Fruit fly (Drosophila melanogaster): ENCODE data around the gene Xport-A.

The Xport-A gene

dm6 chr3R:19902926-19903739 lies 12.1 kb downstream of the Xport-A start, which contains the start of gene ClpX (continued):
- TF ChIP-seq az2 (GFP tag; optimal IDR thresholded peaks at IDR 0.05) (no peak), CG11247 (GFP tag; IDR thresholded peaks at IDR 0.05) (no peak), Fer3 (tag; optimal IDR thresholded peaks at IDR 0.05) (no peak), salm (tag; optimal IDR thresholded peaks at IDR 0.05) (no peak), Hr51 (GFP tag; optimal IDR thresholded peaks at IDR 0.05) (peak in 1 of 2 experiments; percentile 27), pum (GFP tag; optimal IDR thresholded peaks at IDR 0.05) (no peak), CG10321 (GFP tag; IDR thresholded peaks at IDR 0.05) (no peak), mirr (GFP tag; optimal IDR thresholded peaks at IDR 0.05) (no peak), Mes4 (GFP tag; optimal IDR thresholded peaks at IDR 0.05) (no peak), gfzf (GFP tag; optimal IDR thresholded peaks at IDR 0.05) (peak; percentile 42), vvl (GFP tag; IDR thresholded peaks at IDR 0.05) (0 out of 2 replicates have a peak, but pooled peaks have one; percentile 26), CG7271 (tag; optimal IDR thresholded peaks at IDR 0.05) (no peak), CG12155 (GFP tag; optimal IDR thresholded peaks at IDR 0.05) (peak; percentile 100), wdn (GFP tag; IDR thresholded peaks at IDR 0.05) (no peak), CG13624 (GFP tag; optimal IDR thresholded peaks at IDR 0.05) (peak; percentile 55), CG31388 (GFP tag; optimal IDR thresholded peaks at IDR 0.05) (no peak), corto (GFP tag; optimal IDR thresholded peaks at IDR 0.05) (no peak), chm (GFP tag; IDR thresholded peaks at IDR 0.05) (no peak; the same call in 1 of the 2 replicates), CG16779 (GFP tag; IDR thresholded peaks at IDR 0.05) (no peak), Sry-β (GFP tag; optimal IDR thresholded peaks at IDR 0.05) (no peak), ara (GFP tag; IDR thresholded peaks at IDR 0.05) (no peak), CG13424 (tag; optimal IDR thresholded peaks at IDR 0.05) (no peak), trh (GFP tag; optimal IDR thresholded peaks at IDR 0.05) (no peak), ac (GFP tag; optimal IDR thresholded peaks at IDR 0.05) (no peak), Dip2 (GFP tag; IDR thresholded peaks at IDR 0.05) (no peak), zen (tag; optimal IDR thresholded peaks at IDR 0.05) (no peak), Elba2 (GFP tag; optimal IDR thresholded peaks at IDR 0.05) (no peak), CG6175 (GFP tag; IDR thresholded peaks at IDR 0.05) (no peak), CG14860 (GFP tag; IDR thresholded peaks at IDR 0.05; ENCODE audit: partially characterized antibody) (peak; percentile 59; the same call in 2 of the 3 replicates), CG6791 (GFP tag; IDR thresholded peaks at IDR 0.05; ENCODE audit: partially characterized antibody) (peak; percentile 75), ci (GFP tag; IDR thresholded peaks at IDR 0.05) (no peak), trem (tag; optimal IDR thresholded peaks at IDR 0.05) (peak; percentile 57), CkIIα-i1 (GFP tag; IDR thresholded peaks at IDR 0.05) (no peak), Max (GFP tag; optimal IDR thresholded peaks at IDR 0.05) (no peak), Hr39 (optimal IDR thresholded peaks at IDR 0.05) (no peak), hb (GFP tag; IDR thresholded peaks at IDR 0.05; ENCODE audit: partially characterized antibody) (no peak), CG7357 (GFP tag; IDR thresholded peaks at IDR 0.05) (no peak), CG11398 (GFP tag; optimal IDR thresholded peaks at IDR 0.05) (no peak), CG6765 (GFP tag; optimal IDR thresholded peaks at IDR 0.05) (peak; percentile 25), sug (tag; optimal IDR thresholded peaks at IDR 0.05) (peak; percentile 42), Doc2 (GFP tag; IDR thresholded peaks at IDR 0.05) (no peak), Eip74EF (GFP tag; optimal IDR thresholded peaks at IDR 0.05) (no peak), ato (GFP tag; IDR thresholded peaks at IDR 0.05; ENCODE audit: partially characterized antibody) (peak; percentile 60), CG11504 (tag; optimal IDR thresholded peaks at IDR 0.05) (no peak), CG10959 (GFP tag; IDR thresholded peaks at IDR 0.05) (no peak), sc (optimal IDR thresholded peaks at IDR 0.05) (no peak), sc (GFP tag; optimal IDR thresholded peaks at IDR 0.05) (no peak), so (GFP tag; IDR thresholded peaks at IDR 0.05) (no peak), CG8281 (tag; optimal IDR thresholded peaks at IDR 0.05) (no peak), E2f1 (GFP tag; IDR thresholded peaks at IDR 0.05) (no peak)

Measured in whole organism, embryonic.